Worm (Caenorhabditis elegans): ENCODE measurements around the gene lov-1.
A peak's percentile ranks its signal among the peaks of the same experiment; 100 is the strongest.

Gene lov-1

DNA sequence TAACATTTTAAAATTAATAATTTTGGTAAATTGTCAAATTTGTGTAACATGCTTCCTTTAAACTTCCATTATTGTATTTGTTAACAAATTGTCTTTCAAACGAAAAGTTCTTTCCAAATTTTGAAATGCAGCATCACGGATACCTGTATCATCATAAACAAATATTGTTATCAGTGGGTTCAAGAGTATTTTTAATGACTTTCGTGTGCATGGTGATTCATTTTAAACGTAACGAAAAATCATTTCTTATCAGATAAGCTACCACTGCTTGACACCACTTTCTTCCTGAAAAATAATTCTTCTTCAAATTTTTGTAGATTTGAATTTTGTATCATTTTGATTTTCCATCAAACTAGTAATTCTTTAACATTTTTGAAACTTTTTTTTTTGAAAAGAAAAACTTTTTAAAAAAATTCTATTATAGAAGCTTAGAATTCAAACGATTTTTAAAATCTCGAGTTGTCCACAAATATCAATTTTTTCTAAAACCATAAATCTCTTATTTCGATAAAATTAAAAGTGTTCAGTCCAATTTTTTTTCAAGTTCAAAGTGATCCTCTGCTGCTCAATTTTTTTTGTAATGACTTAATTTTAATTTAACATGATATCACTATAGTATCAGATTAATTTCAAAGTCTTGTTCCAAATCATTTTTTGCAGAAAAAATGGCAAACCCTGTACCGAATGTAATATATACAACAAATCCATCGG is 12.8 kb upstream of the lov-1 start, which contains the start of gene F27E5.9:
Gene F27E5.9 (plus strand): TSS at position 661 of the 711 bp plus-strand sequence.
- TF ChIP-seq W03F9.2 (tag; optimal IDR thresholded peaks at IDR 0.05) = no peak
- no peak for TF ChIP-seq him-1 (tag; optimal IDR thresholded peaks at IDR 0.05)
- TF ChIP-seq dao-5 (tag; optimal IDR thresholded peaks at IDR 0.05) = no peak

DNA sequence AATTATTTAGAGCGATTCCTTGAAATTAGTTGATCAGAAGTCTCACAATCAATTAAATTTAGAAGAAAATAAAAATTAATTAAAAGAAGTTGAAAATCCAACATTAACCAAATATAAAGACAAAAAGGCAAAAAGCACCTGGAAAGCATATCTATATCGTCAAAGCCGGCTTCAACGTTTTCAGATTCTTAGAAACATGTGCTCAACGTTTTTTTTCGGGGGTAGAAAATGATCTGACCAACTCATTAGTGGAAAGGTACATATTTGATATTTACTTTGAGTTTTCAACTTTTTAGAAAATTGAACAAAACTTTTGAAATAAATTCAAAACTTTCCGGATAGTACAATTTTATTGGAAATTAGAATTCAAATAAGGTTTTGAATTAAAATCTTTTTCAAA is 11.2 kb upstream of the lov-1 start:
- TF ChIP-seq dao-5 (tag; optimal IDR thresholded peaks at IDR 0.05) (no peak), him-1 (tag; optimal IDR thresholded peaks at IDR 0.05) (no peak), W03F9.2 (tag; optimal IDR thresholded peaks at IDR 0.05) (no peak)

DNA sequence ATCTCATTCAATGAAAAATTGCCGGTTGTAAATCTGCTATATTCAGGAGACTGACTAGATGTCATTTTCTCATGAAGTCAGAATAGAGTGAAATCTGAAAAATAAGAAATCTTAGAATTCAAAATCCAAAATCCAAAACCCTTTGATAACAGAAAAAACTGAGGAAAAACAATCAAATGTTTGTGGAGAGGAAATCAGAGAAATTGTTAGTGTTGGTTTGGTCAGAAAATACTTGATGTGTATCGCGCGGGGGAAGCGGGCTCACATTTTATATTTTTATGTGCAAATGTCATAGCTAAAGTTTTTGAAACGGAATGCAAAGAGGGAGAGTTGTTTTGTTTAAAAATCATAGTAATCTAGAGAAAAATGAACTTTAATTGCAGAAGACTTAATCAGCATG is 10.1 kb upstream of the lov-1 start, which contains the start of gene F27E5.5:
Gene F27E5.5 (minus strand): TSS at position 101 of the 400 bp plus-strand sequence.
- TF ChIP-seq dao-5 (tag; optimal IDR thresholded peaks at IDR 0.05) = no peak
- no peak for TF ChIP-seq him-1 (tag; optimal IDR thresholded peaks at IDR 0.05)
- TF ChIP-seq W03F9.2 (tag; optimal IDR thresholded peaks at IDR 0.05) = no peak

DNA sequence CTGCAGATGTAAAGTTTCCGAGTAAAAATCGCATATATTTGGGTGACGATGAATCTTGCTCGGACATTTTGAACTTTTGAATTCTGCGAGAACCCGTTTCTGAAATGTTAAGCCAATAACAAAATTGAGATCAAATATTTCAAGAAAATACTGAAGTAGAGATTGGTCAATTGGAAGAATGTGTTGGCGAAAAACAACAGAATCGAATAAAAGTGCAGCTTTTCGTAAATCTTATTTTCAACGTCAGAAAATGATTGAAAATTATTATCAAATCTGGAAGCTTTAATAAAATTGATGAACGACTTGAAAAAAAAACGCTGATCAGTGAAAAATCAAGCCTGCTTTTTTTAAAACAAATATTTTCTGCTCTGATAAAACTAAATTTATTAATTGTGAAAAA is 5.8 kb upstream of the lov-1 start, which contains the start of gene F27E5.8:
Gene F27E5.8 (minus strand): TSS at position 101 of the 400 bp plus-strand sequence.
- TF ChIP-seq W03F9.2 (tag; optimal IDR thresholded peaks at IDR 0.05) (no peak), dao-5 (tag; optimal IDR thresholded peaks at IDR 0.05) (no peak), him-1 (tag; optimal IDR thresholded peaks at IDR 0.05) (no peak)

DNA sequence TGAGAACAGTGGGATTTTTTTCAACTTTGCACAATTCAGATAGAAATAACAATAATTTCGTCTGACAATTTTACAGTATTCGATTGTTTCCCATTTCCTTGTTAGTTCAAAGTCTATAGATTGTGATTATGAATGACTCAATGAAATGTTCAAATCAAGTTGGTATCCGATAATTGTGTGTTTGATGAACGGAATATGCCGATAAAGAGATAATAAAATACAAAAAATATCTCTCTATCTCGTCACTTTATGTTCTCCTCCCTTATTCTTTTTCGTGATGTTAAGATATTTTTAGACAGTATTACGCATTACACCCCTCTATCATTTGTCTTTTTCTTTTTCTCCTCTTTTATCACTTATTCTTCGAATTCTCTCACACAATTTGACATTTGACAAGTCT is 840 bp upstream of the lov-1 start, which contains the start of gene F27E5.7:
Gene F27E5.7 (plus strand): TSS at position 301 of the 400 bp plus-strand sequence.
- TF ChIP-seq him-1 (tag; optimal IDR thresholded peaks at IDR 0.05) (no peak), W03F9.2 (tag; optimal IDR thresholded peaks at IDR 0.05) (no peak), dao-5 (tag; optimal IDR thresholded peaks at IDR 0.05) (no peak)

DNA sequence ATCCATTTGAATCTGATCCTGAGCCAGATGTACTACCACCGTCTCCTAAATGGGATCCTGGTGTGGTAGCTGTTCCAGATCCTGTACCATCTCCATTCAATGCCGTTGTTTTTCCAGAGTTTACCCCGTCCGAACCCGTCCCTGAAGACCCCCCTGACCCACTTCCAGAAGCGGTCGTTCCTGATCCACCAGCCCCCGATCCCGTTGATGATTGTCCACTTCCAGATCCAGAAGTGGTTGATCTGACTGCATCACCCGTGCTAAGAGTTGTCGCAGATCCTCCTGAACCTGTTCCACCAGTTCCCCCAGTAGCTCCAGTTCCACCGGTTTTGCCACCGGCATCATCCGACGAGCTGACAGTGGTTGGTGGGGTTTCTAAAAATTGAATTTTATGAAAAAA is 4.9 kb downstream of the lov-1 start:
- TF ChIP-seq dao-5 (tag; optimal IDR thresholded peaks at IDR 0.05) (no peak), him-1 (tag; optimal IDR thresholded peaks at IDR 0.05) (no peak), W03F9.2 (tag; optimal IDR thresholded peaks at IDR 0.05) (no peak)

DNA sequence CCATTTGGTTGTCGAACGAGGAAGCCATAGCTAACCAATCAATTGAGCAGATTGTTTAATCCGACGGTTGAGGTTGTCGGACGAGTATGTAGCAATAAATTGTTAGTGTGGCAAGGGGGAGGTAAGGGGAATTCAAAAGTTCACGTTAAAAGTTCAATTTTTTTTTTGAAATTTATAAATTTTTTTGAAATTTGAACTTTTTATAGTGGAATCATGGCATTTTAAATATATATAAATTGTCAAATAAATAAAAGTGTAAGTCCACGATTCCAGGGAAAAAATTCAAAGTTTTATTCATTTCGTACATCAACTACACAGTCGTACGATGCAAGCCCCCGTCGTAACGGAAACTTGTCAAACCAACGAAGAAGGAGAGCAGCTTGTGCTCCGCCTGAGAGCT is 13.2 kb downstream of the lov-1 start, which contains the start of the genes ZK945.7 and ZK945.8:
Gene ZK945.7 (minus strand): TSS at position 101 of the 400 bp plus-strand sequence.
Gene ZK945.8 (plus strand): TSS at position 275 of the 400 bp plus-strand sequence.
- no peak for TF ChIP-seq W03F9.2 (tag; optimal IDR thresholded peaks at IDR 0.05)
- TF ChIP-seq dao-5 (tag; optimal IDR thresholded peaks at IDR 0.05) = no peak
- TF ChIP-seq him-1 (tag; optimal IDR thresholded peaks at IDR 0.05) = no peak

DNA sequence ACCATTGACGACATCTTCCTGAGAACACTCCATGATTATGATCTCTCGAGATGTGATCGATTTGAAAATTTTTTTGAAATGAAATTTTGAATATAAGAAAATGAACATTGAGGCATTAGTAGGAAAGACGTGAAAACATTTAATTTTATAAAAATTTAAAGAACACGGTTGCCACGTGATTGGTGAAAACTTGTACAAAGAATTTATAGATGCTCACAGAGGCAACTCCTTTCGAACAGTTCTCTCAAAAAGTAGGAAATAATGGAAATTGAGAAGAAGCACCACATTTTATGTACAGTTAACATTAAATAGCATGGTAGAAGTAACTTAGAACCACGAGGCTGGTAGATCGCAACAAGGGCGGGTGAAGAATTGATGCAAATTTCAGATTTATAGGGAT is 14.8 kb downstream of the lov-1 start, which contains the start of gene ZK945.6:
Gene ZK945.6 (minus strand): TSS at position 101 of the 400 bp plus-strand sequence.
- TF ChIP-seq W03F9.2 (tag; optimal IDR thresholded peaks at IDR 0.05) = no peak

DNA sequence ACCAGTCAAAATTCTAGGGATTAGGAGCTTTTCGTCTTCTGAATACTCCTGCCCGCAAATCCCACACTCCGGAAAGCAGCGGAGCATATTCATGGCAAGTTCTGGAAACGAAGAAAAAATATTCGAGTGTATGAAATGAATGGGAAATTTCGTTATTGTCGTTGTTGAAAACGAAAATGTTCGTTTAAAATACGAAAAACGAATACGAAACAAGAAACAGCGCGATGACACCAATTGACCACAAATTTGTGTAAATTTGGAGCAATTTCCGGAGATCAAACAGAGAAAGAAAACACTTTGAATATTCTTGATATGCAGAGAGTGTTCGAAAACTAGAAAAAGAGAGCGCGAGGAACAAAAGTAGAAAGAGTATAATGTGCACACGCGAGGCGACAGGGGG is 16.0 kb downstream of the lov-1 start, which contains the start of gene ZK945.4:
Gene ZK945.4 (minus strand): TSS at position 101 of the 400 bp plus-strand sequence.
- TF ChIP-seq him-1 (tag; optimal IDR thresholded peaks at IDR 0.05) = no peak
- no peak for TF ChIP-seq W03F9.2 (tag; optimal IDR thresholded peaks at IDR 0.05)
- TF ChIP-seq dao-5 (tag; optimal IDR thresholded peaks at IDR 0.05) = no peak

DNA sequence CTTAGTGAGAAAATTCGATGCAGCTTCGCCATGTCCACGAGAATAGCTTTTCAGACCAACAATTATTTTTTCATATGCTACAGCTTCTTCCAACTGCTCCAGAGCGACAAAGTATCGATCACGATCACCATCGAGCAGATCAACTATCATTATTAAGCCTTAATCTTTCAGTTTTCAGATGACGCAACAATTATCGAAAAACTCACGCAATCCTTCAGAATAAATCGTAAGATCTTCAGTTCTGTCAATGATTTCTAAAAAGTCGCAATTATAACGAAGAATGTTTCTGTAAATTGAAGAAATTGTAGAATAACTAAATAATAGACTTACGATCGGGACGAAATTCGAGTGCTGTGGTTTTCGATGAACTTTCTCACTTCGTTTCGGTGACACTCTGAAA is 18.4 kb downstream of the lov-1 start:
- TF ChIP-seq W03F9.2 (tag; optimal IDR thresholded peaks at IDR 0.05) = no peak
- no peak for TF ChIP-seq dao-5 (tag; optimal IDR thresholded peaks at IDR 0.05)
- no peak for TF ChIP-seq him-1 (tag; optimal IDR thresholded peaks at IDR 0.05)

DNA sequence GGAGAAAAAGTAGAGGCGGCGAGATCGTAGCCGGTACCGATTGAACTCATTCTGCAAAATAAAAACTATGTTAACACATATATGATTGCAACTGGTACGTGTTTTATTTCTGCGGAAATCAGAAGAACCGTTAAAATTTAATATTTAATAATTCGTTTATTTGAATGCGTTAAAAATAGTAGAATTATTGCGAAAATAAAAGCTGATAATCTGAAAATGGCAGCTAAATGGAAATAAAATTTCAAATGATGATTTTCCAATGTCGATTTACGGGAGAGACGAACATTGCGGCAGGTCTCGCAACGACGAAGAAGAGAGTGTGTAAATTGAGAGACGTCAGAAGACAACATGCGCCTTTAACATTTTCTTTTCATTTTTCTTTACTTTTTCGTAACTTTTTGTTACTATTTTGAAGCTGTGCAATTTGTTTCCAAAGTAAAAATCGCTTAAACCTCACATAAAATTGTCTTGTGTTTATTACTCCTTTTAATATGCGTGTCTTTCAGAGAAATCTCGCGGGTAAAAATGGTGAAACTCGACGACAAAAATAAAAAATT is 21.7 kb downstream of the lov-1 start, which contains the start of the genes pas-7 and puf-12:
Gene pas-7 (minus strand): TSS at position 51 of the 557 bp plus-strand sequence.
Gene puf-12 (plus strand): TSS at position 507 of the 557 bp plus-strand sequence.
- TF ChIP-seq W03F9.2 (tag; optimal IDR thresholded peaks at IDR 0.05) = peak; percentile 77
- TF ChIP-seq him-1 (tag; optimal IDR thresholded peaks at IDR 0.05) = no peak

DNA sequence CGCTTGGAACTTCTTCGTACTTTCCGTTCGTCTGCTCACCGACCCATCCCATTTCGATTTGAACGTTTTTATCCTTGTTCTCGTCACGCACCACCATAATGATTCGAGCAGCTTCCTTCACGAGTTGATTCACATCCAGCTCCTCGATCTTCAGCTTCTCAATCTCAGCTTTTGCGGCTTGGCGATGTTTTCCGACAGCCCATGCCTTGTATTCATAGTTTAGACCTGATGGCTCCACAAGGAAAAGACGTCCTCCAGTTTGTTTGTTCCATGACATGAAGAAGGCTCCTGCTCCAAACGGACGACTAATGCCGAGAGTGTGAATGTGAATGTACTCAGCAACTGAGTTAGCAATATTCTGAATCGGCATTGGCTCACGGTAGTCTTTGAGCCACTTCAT is 22.6 kb downstream of the lov-1 start:
- TF ChIP-seq W03F9.2 (tag; optimal IDR thresholded peaks at IDR 0.05) = no peak
- no peak for TF ChIP-seq dao-5 (tag; optimal IDR thresholded peaks at IDR 0.05)
- TF ChIP-seq him-1 (tag; optimal IDR thresholded peaks at IDR 0.05) = no peak

DNA sequence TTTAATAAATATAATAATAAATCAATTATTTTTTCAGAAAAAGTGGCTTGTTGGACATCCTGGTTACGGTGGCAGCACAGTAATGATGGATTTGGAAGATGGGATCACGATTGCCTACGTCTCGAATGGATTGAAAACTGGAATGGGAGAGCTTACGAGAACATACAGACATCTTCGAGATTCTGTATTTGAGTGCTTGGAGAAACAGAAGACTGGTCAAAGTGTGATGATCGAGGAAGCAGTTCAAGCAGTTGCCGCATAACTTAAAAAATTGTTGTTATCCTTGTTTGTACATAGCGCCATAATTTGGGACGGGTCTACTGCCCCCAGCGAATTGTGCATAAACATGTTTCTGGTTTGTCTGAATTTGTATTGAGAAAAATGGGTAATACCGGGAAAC is 23.2 kb downstream of the lov-1 start:
- no peak for TF ChIP-seq dao-5 (tag; optimal IDR thresholded peaks at IDR 0.05)
- no peak for TF ChIP-seq W03F9.2 (tag; optimal IDR thresholded peaks at IDR 0.05)
- TF ChIP-seq him-1 (tag; optimal IDR thresholded peaks at IDR 0.05) = no peak

DNA sequence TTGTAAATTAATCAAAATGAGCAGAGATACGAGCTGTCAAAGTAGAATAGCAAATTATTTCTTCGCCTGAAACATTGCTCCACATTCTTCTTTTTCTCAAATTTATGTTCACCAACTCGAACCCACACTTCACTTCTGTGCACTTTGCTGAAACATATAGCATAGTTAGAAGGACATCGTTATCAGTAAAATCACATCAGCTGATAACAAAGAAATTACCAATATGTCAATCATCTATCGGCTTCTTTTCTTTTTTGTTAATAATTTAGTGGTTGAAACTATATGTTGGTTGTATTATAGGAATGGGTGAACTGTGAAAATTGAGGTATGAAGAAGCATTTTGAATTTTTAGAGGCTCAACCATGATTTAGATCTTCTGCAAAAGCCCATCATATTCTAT is 26.4 kb downstream of the lov-1 start:
- no peak for TF ChIP-seq dao-5 (tag; optimal IDR thresholded peaks at IDR 0.05)
- no peak for TF ChIP-seq W03F9.2 (tag; optimal IDR thresholded peaks at IDR 0.05)
- no peak for TF ChIP-seq him-1 (tag; optimal IDR thresholded peaks at IDR 0.05)

Data from whole organism, L4/young adult.